Fruit fly (Drosophila melanogaster) whole organism, wandering third instar larva: ENCODE data around the gene Rox8.

Experiments
- Abd-B ChIP-seq: fragments of >200 bp; optimal IDR thresholded peaks from 2 replicates; lab custom pipeline; 2017; ENCODE audit warnings: missing biosample characterization, missing genetic modification characterization
- CG32264 ChIP-seq: fragments of 200-800 bp; sonication (Bioruptor generic); optimal IDR thresholded peaks from 2 replicates; lab custom pipeline; 2016; ENCODE audit warnings: missing biosample characterization, missing genetic modification characterization
- Dfd ChIP-seq: fragments of >200 bp; optimal IDR thresholded peaks from 2 replicates; lab custom pipeline; 2017; ENCODE audit warnings: missing biosample characterization, missing genetic modification characterization
- Dif ChIP-seq: fragments of 200-275, 200-300 bp; sonication (Bioruptor generic); optimal IDR thresholded peaks from 2 replicates; lab custom pipeline; 2018; ENCODE audit warnings: missing biosample characterization, missing genetic modification characterization; ENCODE audit not compliant: partially characterized antibody
- HLH106 ChIP-seq: fragments of 200-800 bp; optimal IDR thresholded peaks from 3 replicates; lab custom pipeline; 2019; ENCODE audit warnings: missing biosample characterization, mild to moderate bottlenecking, missing genetic modification characterization, moderate library complexity
- Hnf4 ChIP-seq: fragments of 200-800 bp; sonication (Bioruptor generic); optimal IDR thresholded peaks from 2 replicates; lab custom pipeline; 2016; ENCODE audit warnings: missing biosample characterization, mild to moderate bottlenecking, missing genetic modification characterization
- Hr78 ChIP-seq: fragments of >200 bp; optimal IDR thresholded peaks from 2 replicates; lab custom pipeline; 2017; ENCODE audit warnings: missing biosample characterization, missing genetic modification characterization
- Hr83 ChIP-seq: fragments of 200-300 bp; sonication (Bioruptor generic); optimal IDR thresholded peaks from 2 replicates; lab custom pipeline; 2016; ENCODE audit warnings: missing biosample characterization, mild to moderate bottlenecking, missing genetic modification characterization, moderate library complexity; ENCODE audit not compliant: poor library complexity, severe bottlenecking
- Jra ChIP-seq: sonication (Bioruptor generic); optimal IDR thresholded peaks from 2 replicates; lab custom pipeline; 2016; ENCODE audit warnings: missing biosample characterization, missing genetic modification characterization
- Mio ChIP-seq: sonication (Bioruptor generic); optimal IDR thresholded peaks from 2 replicates; lab custom pipeline; 2016; ENCODE audit warnings: missing biosample characterization, missing genetic modification characterization
- Myc ChIP-seq: fragments of >200 bp; optimal IDR thresholded peaks from 2 replicates; lab custom pipeline; 2017
- N ChIP-seq: fragments of >200 bp; optimal IDR thresholded peaks from 2 replicates; lab custom pipeline; 2018; ENCODE audit warnings: missing biosample characterization, missing external identifiers, missing genetic modification characterization
- Rel ChIP-seq, 2 experiments: fragments of 200-800 bp; sonication (Bioruptor generic) in 1 of 2; optimal IDR thresholded peaks; 2 replicates in 1 of 2; 3 replicates in 1 of 2; lab custom pipeline; 2016 to 2019; ENCODE audit warnings: mild to moderate bottlenecking in 2 of 2, missing biosample characterization in 2 of 2, missing genetic modification characterization in 2 of 2, moderate library complexity in 1 of 2
- Sp1 ChIP-seq: fragments of 200-800 bp; sonication (Bioruptor generic); optimal IDR thresholded peaks from 3 replicates; lab custom pipeline; 2019; ENCODE audit warnings: missing biosample characterization, mild to moderate bottlenecking, missing genetic modification characterization, moderate library complexity
- br ChIP-seq: fragments of 200-800 bp; sonication (Bioruptor generic); optimal IDR thresholded peaks from 2 replicates; lab custom pipeline; 2016; ENCODE audit warnings: missing biosample characterization, missing genetic modification characterization
- dl ChIP-seq, 2 experiments: fragments of 175-275, 200-275 bp in 1 of 2; fragments of 200-275 bp in 1 of 2; sonication (Bioruptor generic); optimal IDR thresholded peaks; lab custom pipeline; 2018; ENCODE audit warnings: mild to moderate bottlenecking in 2 of 2, missing biosample characterization in 2 of 2, missing genetic modification characterization in 2 of 2, moderate library complexity in 2 of 2; ENCODE audit not compliant: partially characterized antibody in 2 of 2, insufficient read depth in 1 of 2
- dmrt93B ChIP-seq: fragments of 200-800 bp; sonication (Bioruptor generic); optimal IDR thresholded peaks from 2 replicates; lab custom pipeline; 2018; ENCODE audit warnings: missing biosample characterization, mild to moderate bottlenecking, missing genetic modification characterization
- ey ChIP-seq: fragments of 200-800 bp; sonication (Bioruptor generic); optimal IDR thresholded peaks from 2 replicates; lab custom pipeline; 2016; ENCODE audit warnings: missing biosample characterization, missing genetic modification characterization
- foxo ChIP-seq, 2 experiments: fragments of 200-800 bp; sonication (Bioruptor generic); optimal IDR thresholded peaks; 2 replicates in 1 of 2; 3 replicates in 1 of 2; lab custom pipeline; 2016 to 2017; ENCODE audit warnings: missing biosample characterization in 2 of 2, missing genetic modification characterization in 2 of 2
- fru ChIP-seq: fragments of 200-800 bp; sonication (Bioruptor generic); optimal IDR thresholded peaks from 3 replicates; lab custom pipeline; 2016; ENCODE audit warnings: missing biosample characterization, mild to moderate bottlenecking, missing genetic modification characterization
- h ChIP-seq: fragments of 200-800 bp; sonication (Bioruptor generic); optimal IDR thresholded peaks from 3 replicates; lab custom pipeline; 2016; ENCODE audit warnings: missing biosample characterization, mild to moderate bottlenecking, missing genetic modification characterization
- jim ChIP-seq: fragments of 175-275, 200-325 bp; sonication (Bioruptor generic); optimal IDR thresholded peaks from 2 replicates; lab custom pipeline; 2016; ENCODE audit warnings: missing biosample characterization, mild to moderate bottlenecking, missing genetic modification characterization
- psq ChIP-seq: fragments of 200-800 bp; sonication (Bioruptor generic); optimal IDR thresholded peaks from 3 replicates; lab custom pipeline; 2017; ENCODE audit warnings: missing biosample characterization, mild to moderate bottlenecking, missing genetic modification characterization, moderate library complexity
- rgr ChIP-seq: fragments of 200-800 bp; sonication (Bioruptor generic); optimal IDR thresholded peaks from 3 replicates; lab custom pipeline; 2016; ENCODE audit warnings: missing biosample characterization, mild to moderate bottlenecking, missing genetic modification characterization
- sv ChIP-seq: fragments of 200-800 bp; sonication (Bioruptor generic); optimal IDR thresholded peaks from 3 replicates; lab custom pipeline; 2016; ENCODE audit warnings: missing biosample characterization, missing genetic modification characterization
- tai ChIP-seq: sonication (Bioruptor generic); optimal IDR thresholded peaks from 2 replicates; lab custom pipeline; 2016; ENCODE audit warnings: missing biosample characterization, missing genetic modification characterization
- usp ChIP-seq: fragments of >200 bp; optimal IDR thresholded peaks from 2 replicates; lab custom pipeline; 2017; ENCODE audit warnings: missing biosample characterization, missing genetic modification characterization
- woc ChIP-seq: sonication (Bioruptor generic); optimal IDR thresholded peaks from 2 replicates; lab custom pipeline; 2016; ENCODE audit warnings: missing biosample characterization, mild to moderate bottlenecking, missing genetic modification characterization

Gene Rox8

DNA sequence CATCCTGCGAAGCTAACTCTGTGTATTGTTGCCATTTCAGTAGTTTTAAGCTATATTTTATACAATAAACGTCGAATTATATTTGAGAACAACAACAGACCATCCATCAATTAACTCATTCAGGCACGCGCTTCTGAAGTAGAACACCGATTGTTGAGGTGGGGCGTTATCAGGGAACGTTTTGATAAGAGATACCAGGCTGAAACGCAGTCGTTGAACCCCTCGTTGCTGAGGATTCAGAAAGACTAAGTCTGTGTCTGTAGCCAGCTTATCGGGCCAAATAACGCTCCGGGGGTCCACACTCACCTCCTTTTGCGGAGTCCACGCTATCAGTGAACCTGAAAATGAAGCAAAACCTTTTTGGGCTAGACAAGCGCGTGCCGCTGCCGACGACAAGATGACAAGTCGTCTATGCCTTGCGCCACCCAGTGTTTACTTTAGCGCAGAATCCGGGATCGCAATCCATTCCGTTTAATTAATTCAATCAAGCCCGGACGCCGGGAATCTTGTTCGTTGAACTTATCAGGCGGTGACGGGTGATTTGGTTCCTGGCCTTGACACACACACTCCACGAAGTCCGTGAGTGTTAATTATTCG is 5.5 kb upstream of the Rox8 start:
- TF ChIP-seq sv (GFP tag; lab: Kevin White, UChicago): no peak
- no peak for TF ChIP-seq Jra
- peak; percentile 84 for TF ChIP-seq br (GFP tag; lab: Kevin White, UChicago)
- no peak for TF ChIP-seq Mio (GFP tag; lab: Kevin White, UChicago)
- TF ChIP-seq Myc (lab: Kevin White, UChicago): no peak
- TF ChIP-seq Rel (GFP tag; optimal IDR thresholded peaks at IDR 0.05; lab: Kevin White, UChicago): no peak
- TF ChIP-seq Rel (tag; optimal IDR thresholded peaks at IDR 0.05; lab: Kevin White, UChicago): peak; percentile 95
- peak; percentile 95 for TF ChIP-seq h (GFP tag; lab: Kevin White, UChicago)
- TF ChIP-seq Hr83: no peak

- TF ChIP-seq Rel (GFP tag; optimal IDR thresholded peaks at IDR 0.05; lab: Kevin White, UChicago) (no peak), Rel (tag; optimal IDR thresholded peaks at IDR 0.05; lab: Kevin White, UChicago) (peak; percentile 28), h (GFP tag; lab: Kevin White, UChicago) (peak; percentile 11), Dif (GFP tag; lab: Kevin White, UChicago) (peak; percentile 54), Hr78 (no peak)
Measured at dm6 chr3R:24051459-24052165, 3.5 kb upstream of the Rox8 start.

DNA sequence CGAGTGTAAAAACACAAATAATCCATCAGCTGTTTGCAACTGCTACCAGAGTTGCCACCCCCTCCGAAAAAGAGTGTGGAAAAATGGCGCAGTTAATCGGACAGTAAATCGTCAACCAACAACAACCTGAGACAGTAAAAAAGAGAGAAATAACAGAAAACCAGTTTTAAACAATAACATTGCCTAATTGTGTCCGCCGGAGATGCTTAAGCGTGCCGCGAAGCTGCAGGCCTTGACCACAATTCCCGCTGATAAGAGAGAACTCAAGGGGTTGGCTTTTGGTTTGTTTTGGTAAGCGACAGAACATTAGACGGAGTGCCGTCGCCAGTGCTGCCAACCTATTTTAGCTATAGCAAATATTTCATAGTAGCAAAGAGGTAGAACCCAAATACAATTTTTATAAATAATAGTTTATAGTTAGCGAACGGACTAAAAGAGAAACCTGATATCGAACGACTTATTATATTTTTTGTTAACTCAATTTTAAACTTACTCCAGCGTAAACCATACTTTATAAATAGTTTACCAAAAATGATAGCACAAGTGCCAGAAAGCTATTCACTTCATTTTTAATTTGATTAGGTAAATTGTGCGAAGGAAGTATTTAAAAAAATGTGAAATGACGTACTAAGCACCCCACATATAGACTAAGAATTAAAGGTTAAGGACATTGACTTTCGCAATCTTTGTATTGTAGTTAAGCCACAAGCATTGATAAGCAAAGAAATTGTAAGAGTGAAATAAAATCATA is 2.8 kb upstream of the Rox8 start, which contains the start of the genes Atg6 and Pisd:
Atg6 (minus strand) TSS at position 93 of the 751 bp plus-strand sequence.
Pisd (plus strand) TSS at position 94 of the 751 bp plus-strand sequence.
- TF ChIP-seq woc: peak; percentile 66
- TF ChIP-seq usp (GFP tag; lab: Kevin White, UChicago): no peak
- peak; percentile 33 for TF ChIP-seq Hnf4 (GFP tag; lab: Kevin White, UChicago)
- peak; percentile 57 for TF ChIP-seq rgr
- TF ChIP-seq Sp1: peak; percentile 44
- TF ChIP-seq Myc (lab: Kevin White, UChicago): peak; percentile 77
- TF ChIP-seq HLH106 (tag; lab: Kevin White, UChicago): peak; percentile 31
- peak; percentile 26 for TF ChIP-seq psq
- TF ChIP-seq tai (GFP tag; lab: Kevin White, UChicago): no peak
- TF ChIP-seq Rel (GFP tag; optimal IDR thresholded peaks at IDR 0.05; lab: Kevin White, UChicago): no peak
- peak; percentile 54 for TF ChIP-seq Rel (tag; optimal IDR thresholded peaks at IDR 0.05; lab: Kevin White, UChicago)
- peak; percentile 99 for TF ChIP-seq fru
- TF ChIP-seq foxo (GFP tag; optimal IDR thresholded peaks at IDR 0.05; lab: Kevin White, UChicago): peak in 1 of 2 experiments; percentile 44
- no peak for TF ChIP-seq CG32264 (GFP tag; lab: Kevin White, UChicago)
- peak; percentile 78 for TF ChIP-seq h (GFP tag; lab: Kevin White, UChicago)
- no peak for TF ChIP-seq Abd-B
- TF ChIP-seq dl (GFP tag; optimal IDR thresholded peaks at IDR 0.05; lab: Kevin White, UChicago; ENCODE audit: insufficient read depth in 1 of 2, partially characterized antibody in 2 of 2): no peak
- TF ChIP-seq br (GFP tag; lab: Kevin White, UChicago): no peak
- TF ChIP-seq ey (GFP tag; lab: Kevin White, UChicago): peak; percentile 33

dm6 chr3R:24047226-24047976 is 664 bp downstream of the Rox8 start, which contains the start of gene CG5986:
TSS of gene CG5986 (plus strand) at chr3R:24047790.
- TF ChIP-seq sv (GFP tag; lab: Kevin White, UChicago): no peak
- no peak for TF ChIP-seq Rel (GFP tag; optimal IDR thresholded peaks at IDR 0.05; lab: Kevin White, UChicago)
- TF ChIP-seq Rel (tag; optimal IDR thresholded peaks at IDR 0.05; lab: Kevin White, UChicago): peak; percentile 84
- TF ChIP-seq N (GFP tag; lab: Kevin White, UChicago): peak; percentile 18
- no peak for TF ChIP-seq Dfd (GFP tag; lab: Kevin White, UChicago)
- TF ChIP-seq dmrt93B (GFP tag; lab: Kevin White, UChicago): no peak
- TF ChIP-seq psq: peak; percentile 94
- no peak for TF ChIP-seq rgr
- TF ChIP-seq Sp1: peak; percentile 2
- peak; percentile 37 for TF ChIP-seq jim (GFP tag; lab: Kevin White, UChicago)
